Fruit fly (Drosophila melanogaster): ENCODE measurements around the gene frc.

Gene frc

dm6 chr3L:17428779-17429178 lies 4.2 kb downstream of the frc start, which contains the start of gene Gorab (continued):
- TF ChIP-seq H15 (GFP tag; IDR thresholded peaks at IDR 0.05) (peak; percentile 91), CG3163 (GFP tag; optimal IDR thresholded peaks at IDR 0.05) (peak; percentile 24), Hey (tag; optimal IDR thresholded peaks at IDR 0.05) (peak; percentile 6), Doc2 (GFP tag; IDR thresholded peaks at IDR 0.05) (peak; percentile 75; the same call in 1 of the 2 replicates), CG8478 (optimal IDR thresholded peaks at IDR 0.05) (no peak), cwo (GFP tag; optimal IDR thresholded peaks at IDR 0.05) (peak; percentile 41), stwl (tag; optimal IDR thresholded peaks at IDR 0.05) (peak; percentile 93), CoRest (tag; optimal IDR thresholded peaks at IDR 0.05) (peak; percentile 91), Opbp (GFP tag; IDR thresholded peaks at IDR 0.05; ENCODE audit: partially characterized antibody) (no peak), phol (tag; optimal IDR thresholded peaks at IDR 0.05) (peak; percentile 93), D19A (tag; optimal IDR thresholded peaks at IDR 0.05) (peak; percentile 88), Gug (GFP tag; IDR thresholded peaks at IDR 0.05) (peak; percentile 92), ara (GFP tag; IDR thresholded peaks at IDR 0.05) (peak; percentile 93), Tbp (GFP tag; optimal IDR thresholded peaks at IDR 0.05) (no peak), YL-1 (GFP tag; optimal IDR thresholded peaks at IDR 0.05) (peak; percentile 66), CG15073 (GFP tag; optimal IDR thresholded peaks at IDR 0.05) (peak; percentile 71), CHES-1-like (GFP tag; optimal IDR thresholded peaks at IDR 0.05) (peak; percentile 72), Sry-δ (GFP tag; optimal IDR thresholded peaks at IDR 0.05) (peak; percentile 61), Dek (tag; optimal IDR thresholded peaks at IDR 0.05) (peak; percentile 62), usp (GFP tag; optimal IDR thresholded peaks at IDR 0.05) (no peak), tgo (GFP tag; IDR thresholded peaks at IDR 0.05) (peak; percentile 96), pan (optimal IDR thresholded peaks at IDR 0.05) (no peak), pan (GFP tag; optimal IDR thresholded peaks at IDR 0.05 in 1 of 2, IDR thresholded peaks at IDR 0.05 in 1 of 2) (peak in 1 of 2 experiments; percentile 95), CG10959 (GFP tag; IDR thresholded peaks at IDR 0.05) (peak; percentile 94), cato (GFP tag; optimal IDR thresholded peaks at IDR 0.05; ENCODE audit: borderline replicate concordance) (peak; percentile 83), CG15479 (GFP tag; optimal IDR thresholded peaks at IDR 0.05) (no peak), HHEX (GFP tag; optimal IDR thresholded peaks at IDR 0.05) (peak; percentile 79), ewg (GFP tag; optimal IDR thresholded peaks at IDR 0.05) (peak; percentile 74), Ssrp (tag; optimal IDR thresholded peaks at IDR 0.05) (peak; percentile 92), CG11695 (GFP tag; IDR thresholded peaks at IDR 0.05) (peak; percentile 91), fu2 (GFP tag; optimal IDR thresholded peaks at IDR 0.05) (peak; percentile 83), toy (GFP tag; IDR thresholded peaks at IDR 0.05) (peak; percentile 90), Xbp1 (GFP tag; optimal IDR thresholded peaks at IDR 0.05) (peak; percentile 94), CG30403 (GFP tag; optimal IDR thresholded peaks at IDR 0.05) (peak; percentile 84), B-H2 (GFP tag; optimal IDR thresholded peaks at IDR 0.05) (peak; percentile 24), chm (GFP tag; IDR thresholded peaks at IDR 0.05) (peak; percentile 89), chn (GFP tag; optimal IDR thresholded peaks at IDR 0.05) (peak; percentile 90), Hr3 (GFP tag; optimal IDR thresholded peaks at IDR 0.05) (peak; percentile 91), CG4360 (GFP tag; IDR thresholded peaks at IDR 0.05) (peak; percentile 69), CG30020 (tag; optimal IDR thresholded peaks at IDR 0.05) (peak; percentile 87), CG12071 (GFP tag; optimal IDR thresholded peaks at IDR 0.05) (no peak), MBD-R2 (GFP tag; IDR thresholded peaks at IDR 0.05) (peak; percentile 91), CG11696 (GFP tag; IDR thresholded peaks at IDR 0.05) (peak; percentile 82), Drgx (GFP tag; IDR thresholded peaks at IDR 0.05) (peak; percentile 90), Myb (GFP tag; optimal IDR thresholded peaks at IDR 0.05) (peak; percentile 80), run (tag; optimal IDR thresholded peaks at IDR 0.05) (no peak), CG2875 (GFP tag; optimal IDR thresholded peaks at IDR 0.05) (peak; percentile 4), CG1603 (tag; optimal IDR thresholded peaks at IDR 0.05) (no peak), CG7556 (GFP tag; optimal IDR thresholded peaks at IDR 0.05) (peak; percentile 47), CG7786 (GFP tag; optimal IDR thresholded peaks at IDR 0.05) (peak; percentile 63), CG6654 (GFP tag; optimal IDR thresholded peaks at IDR 0.05) (peak; percentile 43), CG12769 (tag; optimal IDR thresholded peaks at IDR 0.05) (no peak)
